Fruit fly (Drosophila melanogaster): ENCODE measurements around the gene CG6865.

CG6865 gene

dm6 chr3L:18901411-18901810, 38.0 kb downstream of the CG6865 start, which contains the start of the genes arx and CG6843 (continued):
- TF ChIP-seq cwo (GFP tag; optimal IDR thresholded peaks at IDR 0.05) (no peak), Aef1 (GFP tag; IDR thresholded peaks at IDR 0.05) (no peak), Oaz (GFP tag; IDR thresholded peaks at IDR 0.05) (no peak), CG12659 (GFP tag; optimal IDR thresholded peaks at IDR 0.05) (peak; percentile 72), knrl (GFP tag; IDR thresholded peaks at IDR 0.05; ENCODE audit: partially characterized antibody) (peak; percentile 91), luna (GFP tag; optimal IDR thresholded peaks at IDR 0.05) (no peak), vfl (GFP tag; optimal IDR thresholded peaks at IDR 0.05) (no peak), CoRest (tag; optimal IDR thresholded peaks at IDR 0.05) (peak; percentile 14), CG3838 (GFP tag; optimal IDR thresholded peaks at IDR 0.05) (no peak), CG2116 (GFP tag; optimal IDR thresholded peaks at IDR 0.05) (peak; percentile 95), CG4328 (GFP tag; optimal IDR thresholded peaks at IDR 0.05) (no peak), lola (GFP tag; optimal IDR thresholded peaks at IDR 0.05) (no peak), ac (GFP tag; optimal IDR thresholded peaks at IDR 0.05) (no peak), slbo (GFP tag; IDR thresholded peaks at IDR 0.05) (no peak), pros (GFP tag; optimal IDR thresholded peaks at IDR 0.05) (no peak), CG7271 (tag; optimal IDR thresholded peaks at IDR 0.05) (no peak), crol (GFP tag; IDR thresholded peaks at IDR 0.05) (no peak), CG13775 (GFP tag; optimal IDR thresholded peaks at IDR 0.05) (no peak), pfk (GFP tag; optimal IDR thresholded peaks at IDR 0.05) (no peak)

dm6 chr3L:18904772-18905601, 41.5 kb downstream of the CG6865 start, which contains the start of the genes CSN1b and Prp6:
TSS of gene CSN1b (minus strand) at chr3L:18904930.
TSS of gene Prp6 (plus strand) at chr3L:18905372.
- TF ChIP-seq trem (tag; optimal IDR thresholded peaks at IDR 0.05) (peak; percentile 32), CG14860 (GFP tag; IDR thresholded peaks at IDR 0.05; ENCODE audit: partially characterized antibody) (0 out of 3 replicates have a peak, but pooled peaks have one; percentile 48), ems (GFP tag; optimal IDR thresholded peaks at IDR 0.05) (no peak), CG1529 (GFP tag; optimal IDR thresholded peaks at IDR 0.05) (no peak), nau (GFP tag; optimal IDR thresholded peaks at IDR 0.05) (no peak), BEAF-32 (GFP tag; optimal IDR thresholded peaks at IDR 0.05) (peak; percentile 74), Opbp (GFP tag; IDR thresholded peaks at IDR 0.05; ENCODE audit: partially characterized antibody) (peak; percentile 48; the same call in 2 of the 3 replicates), HLHmδ (GFP tag; optimal IDR thresholded peaks at IDR 0.05) (no peak), mam (GFP tag; optimal IDR thresholded peaks at IDR 0.05) (peak; percentile 12), Hr3 (GFP tag; optimal IDR thresholded peaks at IDR 0.05) (peak; percentile 15), Xbp1 (GFP tag; optimal IDR thresholded peaks at IDR 0.05) (peak; percentile 21), CoRest (tag; optimal IDR thresholded peaks at IDR 0.05) (peak; percentile 46), inv (GFP tag; IDR thresholded peaks at IDR 0.05; ENCODE audit: partially characterized antibody) (peak; percentile 42; the same call in 1 of the 2 replicates), CG30020 (tag; optimal IDR thresholded peaks at IDR 0.05) (peak; percentile 65), CG13287 (GFP tag; IDR thresholded peaks at IDR 0.05; ENCODE audit: partially characterized antibody) (peak; percentile 41), cwo (GFP tag; optimal IDR thresholded peaks at IDR 0.05) (no peak), CG12659 (GFP tag; optimal IDR thresholded peaks at IDR 0.05) (peak; percentile 52), CG2129 (GFP tag; IDR thresholded peaks at IDR 0.05; ENCODE audit: partially characterized antibody) (peak; percentile 48; the same call in 1 of the 2 replicates), gcm (GFP tag; optimal IDR thresholded peaks at IDR 0.05) (no peak), Bgb (GFP tag; IDR thresholded peaks at IDR 0.05; ENCODE audit: partially characterized antibody) (peak; percentile 61), CG14710 (tag; optimal IDR thresholded peaks at IDR 0.05) (peak; percentile 60), CG2116 (GFP tag; optimal IDR thresholded peaks at IDR 0.05) (peak; percentile 52), slbo (GFP tag; IDR thresholded peaks at IDR 0.05) (peak; percentile 20; the same call in 1 of the 2 replicates), mirr (GFP tag; optimal IDR thresholded peaks at IDR 0.05) (no peak), Dek (tag; optimal IDR thresholded peaks at IDR 0.05) (no peak), pfk (GFP tag; optimal IDR thresholded peaks at IDR 0.05) (no peak), CG10267 (tag; optimal IDR thresholded peaks at IDR 0.05) (peak; percentile 27), nmo (GFP tag; optimal IDR thresholded peaks at IDR 0.05) (peak; percentile 44), CG17612 (GFP tag; IDR thresholded peaks at IDR 0.05) (no peak), phol (tag; optimal IDR thresholded peaks at IDR 0.05) (peak; percentile 36), CG9932 (GFP tag; IDR thresholded peaks at IDR 0.05) (peak; percentile 56), Scr (GFP tag; IDR thresholded peaks at IDR 0.05; ENCODE audit: partially characterized antibody) (peak; percentile 70)
